Worm (Caenorhabditis elegans): ENCODE data around the gene srg-9.

- no peak for TF ChIP-seq ets-7 (tag; optimal IDR thresholded peaks at IDR 0.05)
- no peak for TF ChIP-seq ama-1 (optimal IDR thresholded peaks at IDR 0.05)
These were observed 43.7 kb upstream of the srg-9 start for ce11 chrIII:6300297-6300696.
